Worm (Caenorhabditis elegans): ENCODE results near the gene W09D10.5.

Gene W09D10.5

DNA sequence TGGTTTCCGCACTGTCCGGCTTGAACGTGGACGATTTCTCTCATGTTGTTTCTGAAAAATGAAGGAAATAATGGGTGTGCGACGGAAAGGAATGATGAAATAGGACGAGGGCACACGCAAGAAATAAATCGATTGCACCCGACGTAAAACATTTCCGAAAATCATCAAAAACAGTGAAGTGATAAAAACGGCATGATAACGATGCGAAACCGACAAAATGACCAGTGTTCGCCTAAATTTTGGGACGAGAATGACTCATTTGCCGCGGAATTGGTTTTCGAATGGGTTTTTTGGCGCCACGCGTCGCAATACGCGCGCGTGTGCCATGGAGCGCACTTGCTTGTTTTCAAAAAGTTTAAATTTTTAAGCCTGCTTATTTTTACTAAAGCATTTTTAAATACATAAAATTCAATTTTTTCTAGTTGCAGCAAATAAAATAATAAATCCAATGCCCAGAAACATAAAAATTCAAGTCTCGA, 31.1 kb upstream of the W09D10.5 start, which contains the start of the genes tbb-1 and rib-2:
Gene tbb-1, minus strand, starts transcription at position 51 of the 479 bp plus-strand sequence.
Gene rib-2, plus strand, starts transcription at position 429 of the 479 bp plus-strand sequence.
- TF ChIP-seq nhr-129 (tag; optimal IDR thresholded peaks at IDR 0.05) (peak; percentile 59), unc-62 (GFP tag; optimal IDR thresholded peaks at IDR 0.05) (no peak), mdl-1 (tag; optimal IDR thresholded peaks at IDR 0.05) (peak in 1 of 2 experiments; percentile 72), ama-1 (optimal IDR thresholded peaks at IDR 0.05) (peak; percentile 76), lin-11 (tag; optimal IDR thresholded peaks at IDR 0.05) (peak; percentile 43), fos-1 (tag; optimal IDR thresholded peaks at IDR 0.05) (peak; percentile 100), nhr-25 (tag; optimal IDR thresholded peaks at IDR 0.05) (peak; percentile 66), elt-3 (tag; optimal IDR thresholded peaks at IDR 0.05) (no peak), sma-3 (GFP tag; optimal IDR thresholded peaks at IDR 0.05) (peak; percentile 90), sma-9 (GFP tag; optimal IDR thresholded peaks at IDR 0.05) (peak; percentile 65), sma-9 (tag; optimal IDR thresholded peaks at IDR 0.05) (no peak), nhr-12 (tag; optimal IDR thresholded peaks at IDR 0.05) (no peak), crh-2 (tag; optimal IDR thresholded peaks at IDR 0.05) (peak; percentile 97), egl-27 (tag; optimal IDR thresholded peaks at IDR 0.05) (peak; percentile 17), peb-1 (tag; optimal IDR thresholded peaks at IDR 0.05) (no peak), sem-4 (tag; optimal IDR thresholded peaks at IDR 0.05) (peak; percentile 54), gmeb-1 (tag; optimal IDR thresholded peaks at IDR 0.05) (peak; percentile 82), skn-1 (tag; optimal IDR thresholded peaks at IDR 0.05) (peak; percentile 54), zag-1 (tag; optimal IDR thresholded peaks at IDR 0.05) (peak; percentile 34), F13H6.1 (tag; optimal IDR thresholded peaks at IDR 0.05) (peak; percentile 79), nhr-21 (tag; optimal IDR thresholded peaks at IDR 0.05) (peak; percentile 48), unc-55 (GFP tag; optimal IDR thresholded peaks at IDR 0.05) (peak; percentile 83), ztf-4 (tag; optimal IDR thresholded peaks at IDR 0.05) (no peak), blmp-1 (tag; optimal IDR thresholded peaks at IDR 0.05; ENCODE audit: insufficient read depth) (peak; percentile 45), C34F6.9 (tag; optimal IDR thresholded peaks at IDR 0.05) (peak; percentile 90), lsy-2 (tag; optimal IDR thresholded peaks at IDR 0.05) (peak in 1 of 2 experiments; percentile 82), lin-13 (GFP tag; optimal IDR thresholded peaks at IDR 0.05) (peak; percentile 80), snpc-4 (tag; optimal IDR thresholded peaks at IDR 0.05) (peak; percentile 20), dmd-4 (tag; optimal IDR thresholded peaks at IDR 0.05) (no peak)

DNA sequence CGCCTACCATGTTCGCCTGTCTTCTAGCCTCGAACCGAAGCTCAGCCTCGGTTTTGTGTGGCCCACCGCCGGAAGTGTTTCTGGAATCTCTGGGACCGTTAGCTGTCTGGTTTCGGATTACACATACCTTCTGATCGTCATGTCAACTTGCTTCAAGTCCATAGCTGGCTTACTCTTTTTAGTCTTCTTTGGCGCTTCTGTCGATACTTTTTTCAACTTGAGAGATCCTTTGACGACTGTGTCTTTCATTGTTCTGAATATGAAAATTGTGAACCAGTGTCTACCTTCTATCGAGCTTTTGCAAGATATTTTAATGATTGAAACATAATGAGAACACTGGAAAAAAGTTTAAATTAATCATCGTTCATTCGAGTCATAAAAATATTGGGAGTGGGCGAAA, 29.2 kb upstream of the W09D10.5 start, which contains the start of gene K01G5.8:
Gene K01G5.8, minus strand, starts transcription at position 255 of the 400 bp plus-strand sequence.
- no peak for TF ChIP-seq unc-55 (GFP tag; optimal IDR thresholded peaks at IDR 0.05)
- no peak for TF ChIP-seq fos-1 (tag; optimal IDR thresholded peaks at IDR 0.05)
- no peak for TF ChIP-seq lin-11 (tag; optimal IDR thresholded peaks at IDR 0.05)
- no peak for TF ChIP-seq mdl-1 (tag; optimal IDR thresholded peaks at IDR 0.05)
- no peak for TF ChIP-seq ztf-11 (tag; optimal IDR thresholded peaks at IDR 0.05)
- TF ChIP-seq nhr-21 (tag; optimal IDR thresholded peaks at IDR 0.05) = no peak
- TF ChIP-seq skn-1 (tag; optimal IDR thresholded peaks at IDR 0.05) = no peak
- TF ChIP-seq egl-27 (tag; optimal IDR thresholded peaks at IDR 0.05) = no peak
- TF ChIP-seq dmd-4 (tag; optimal IDR thresholded peaks at IDR 0.05) = no peak
- TF ChIP-seq alr-1 (tag; optimal IDR thresholded peaks at IDR 0.05) = no peak
- no peak for TF ChIP-seq crh-2 (tag; optimal IDR thresholded peaks at IDR 0.05)
- no peak for TF ChIP-seq aly-2 (tag; optimal IDR thresholded peaks at IDR 0.05)
- no peak for TF ChIP-seq R02D3.7 (tag; optimal IDR thresholded peaks at IDR 0.05)
- TF ChIP-seq nhr-25 (tag; optimal IDR thresholded peaks at IDR 0.05) = no peak
- no peak for TF ChIP-seq nhr-237 (tag; optimal IDR thresholded peaks at IDR 0.05)
- TF ChIP-seq F13H6.1 (tag; optimal IDR thresholded peaks at IDR 0.05) = no peak
- no peak for TF ChIP-seq lin-13 (GFP tag; optimal IDR thresholded peaks at IDR 0.05)

DNA sequence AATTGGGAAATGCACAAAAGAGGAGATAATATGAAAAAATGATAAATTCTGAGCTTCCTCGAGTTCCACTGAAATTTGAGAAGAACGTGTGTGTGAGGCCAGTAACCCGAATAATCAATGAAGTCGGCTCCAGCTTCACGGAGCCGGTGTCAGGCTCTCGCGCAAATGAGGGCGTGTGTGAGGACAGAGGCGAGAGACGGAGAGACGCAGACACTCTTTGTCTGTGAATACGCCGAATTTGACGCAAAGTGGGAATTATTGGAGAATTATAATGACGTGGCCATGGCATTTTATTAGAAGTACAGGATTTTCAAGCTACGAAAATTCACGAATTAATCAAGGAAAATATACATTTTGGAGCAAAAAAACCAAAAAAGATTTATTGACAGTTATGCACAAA, 28.6 kb upstream of the W09D10.5 start:
- TF ChIP-seq Y55F3AM.14 (GFP tag; optimal IDR thresholded peaks at IDR 0.05) (peak; percentile 8), mdl-1 (tag; optimal IDR thresholded peaks at IDR 0.05) (peak in 1 of 2 experiments; percentile 0), elt-3 (tag; optimal IDR thresholded peaks at IDR 0.05) (no peak), unc-55 (GFP tag; optimal IDR thresholded peaks at IDR 0.05) (peak; percentile 64), nhr-25 (tag; optimal IDR thresholded peaks at IDR 0.05) (peak; percentile 6), F13H6.1 (tag; optimal IDR thresholded peaks at IDR 0.05) (peak; percentile 50), ama-1 (optimal IDR thresholded peaks at IDR 0.05) (peak; percentile 54), ztf-11 (tag; optimal IDR thresholded peaks at IDR 0.05) (no peak), fos-1 (tag; optimal IDR thresholded peaks at IDR 0.05) (peak; percentile 25), nhr-129 (tag; optimal IDR thresholded peaks at IDR 0.05) (peak; percentile 38), sma-9 (GFP tag; optimal IDR thresholded peaks at IDR 0.05) (peak; percentile 20), sma-9 (tag; optimal IDR thresholded peaks at IDR 0.05) (no peak), C34F6.9 (tag; optimal IDR thresholded peaks at IDR 0.05) (peak; percentile 82), aly-2 (tag; optimal IDR thresholded peaks at IDR 0.05) (no peak), crh-2 (tag; optimal IDR thresholded peaks at IDR 0.05) (peak; percentile 86), egl-27 (tag; optimal IDR thresholded peaks at IDR 0.05) (peak; percentile 3), peb-1 (tag; optimal IDR thresholded peaks at IDR 0.05) (no peak), lin-13 (GFP tag; optimal IDR thresholded peaks at IDR 0.05) (peak; percentile 9), lsy-2 (tag; optimal IDR thresholded peaks at IDR 0.05) (peak; percentile 37 to 64)

All from whole organism, L2 larva.